Fruit fly (Drosophila melanogaster) whole organism: Measurements from ENCODE around the gene Sec13.
A peak's percentile ranks its signal among the peaks of the same experiment; 100 is the strongest.

Experiments used
- CG8478 ChIP-seq: fragments of >200 bp; optimal IDR thresholded peaks from 2 replicates; lab custom pipeline; 2018; ENCODE audit warnings: inconsistent platforms
- Dll ChIP-seq: fragments of >200 bp; optimal IDR thresholded peaks from 2 replicates; lab custom pipeline; 2017
- EcR ChIP-seq, 2 experiments: fragments of >200 bp; optimal IDR thresholded peaks; 2 replicates each; lab custom pipeline; 2017; ENCODE audit warnings: missing biosample characterization in 2 of 2, missing genetic modification characterization in 2 of 2, missing genetic modification reagents in 2 of 2
- pan ChIP-seq: fragments of >200 bp; optimal IDR thresholded peaks from 2 replicates; lab custom pipeline; 2017
- psq ChIP-seq: fragments of >200 bp; optimal IDR thresholded peaks from 2 replicates; lab custom pipeline; 2017
- usp ChIP-seq: fragments of >200 bp; optimal IDR thresholded peaks from 2 replicates; lab custom pipeline; 2017; ENCODE audit warnings: missing biosample characterization, missing genetic modification characterization, mixed read lengths

The Sec13 gene

DNA sequence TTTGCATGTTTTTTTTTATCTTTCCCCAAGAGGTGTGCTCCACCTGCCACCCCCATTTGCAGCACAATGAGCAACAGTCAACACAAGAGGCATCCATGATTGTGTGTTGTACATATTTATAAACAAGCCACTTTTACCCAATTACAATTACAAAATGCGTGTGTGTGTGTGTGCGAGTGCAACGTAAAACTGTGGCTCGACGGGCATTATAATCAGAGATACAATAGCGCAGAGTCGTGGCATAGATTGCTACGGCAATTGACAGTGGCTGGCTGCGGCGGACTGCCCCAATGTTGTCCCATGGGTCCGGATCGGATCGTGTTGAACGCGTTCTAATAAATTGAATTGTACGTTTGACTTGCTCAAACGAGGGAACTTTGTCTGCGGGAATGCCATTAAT is 17.8 kb upstream of the Sec13 start:
- TF ChIP-seq CG8478 (lab: Kevin White, UChicago) (no peak), psq (lab: Kevin White, UChicago) (no peak), usp (GFP tag; lab: Kevin White, UChicago) (no peak), pan (lab: Kevin White, UChicago) (no peak), Dll (no peak), EcR (GFP tag; optimal IDR thresholded peaks at IDR 0.05; lab: Kevin White, UChicago) (no peak)

DNA sequence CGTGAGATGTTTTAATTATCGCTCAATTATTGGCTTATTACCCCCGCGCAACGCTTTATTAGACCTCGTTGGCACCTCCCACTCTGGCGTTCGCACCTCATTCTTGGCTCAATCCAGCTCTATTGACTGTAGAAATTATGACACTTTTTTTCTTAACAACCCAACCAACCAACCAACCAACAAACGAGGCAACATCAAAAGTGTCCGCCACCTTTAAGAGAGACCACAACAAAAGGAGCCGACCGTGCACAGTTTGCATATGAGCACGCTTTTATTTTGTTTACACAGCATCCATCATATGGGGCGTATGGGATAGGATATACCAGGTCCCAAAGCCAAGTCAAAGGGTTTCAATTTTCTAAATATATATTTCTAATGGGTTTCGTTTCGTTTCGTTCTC is 15.5 kb upstream of the Sec13 start:
- TF ChIP-seq pan (lab: Kevin White, UChicago) (no peak), psq (lab: Kevin White, UChicago) (no peak), EcR (GFP tag; optimal IDR thresholded peaks at IDR 0.05; lab: Kevin White, UChicago) (no peak), usp (GFP tag; lab: Kevin White, UChicago) (no peak), CG8478 (lab: Kevin White, UChicago) (no peak), Dll (no peak)

- TF ChIP-seq usp (GFP tag; lab: Kevin White, UChicago) (no peak), CG8478 (lab: Kevin White, UChicago) (no peak), EcR (GFP tag; optimal IDR thresholded peaks at IDR 0.05; lab: Kevin White, UChicago) (no peak), pan (lab: Kevin White, UChicago) (no peak), psq (lab: Kevin White, UChicago) (no peak), Dll (no peak)
These were observed 14.2 kb upstream of the Sec13 start for dm6 chr3R:23341769-23342352.

DNA sequence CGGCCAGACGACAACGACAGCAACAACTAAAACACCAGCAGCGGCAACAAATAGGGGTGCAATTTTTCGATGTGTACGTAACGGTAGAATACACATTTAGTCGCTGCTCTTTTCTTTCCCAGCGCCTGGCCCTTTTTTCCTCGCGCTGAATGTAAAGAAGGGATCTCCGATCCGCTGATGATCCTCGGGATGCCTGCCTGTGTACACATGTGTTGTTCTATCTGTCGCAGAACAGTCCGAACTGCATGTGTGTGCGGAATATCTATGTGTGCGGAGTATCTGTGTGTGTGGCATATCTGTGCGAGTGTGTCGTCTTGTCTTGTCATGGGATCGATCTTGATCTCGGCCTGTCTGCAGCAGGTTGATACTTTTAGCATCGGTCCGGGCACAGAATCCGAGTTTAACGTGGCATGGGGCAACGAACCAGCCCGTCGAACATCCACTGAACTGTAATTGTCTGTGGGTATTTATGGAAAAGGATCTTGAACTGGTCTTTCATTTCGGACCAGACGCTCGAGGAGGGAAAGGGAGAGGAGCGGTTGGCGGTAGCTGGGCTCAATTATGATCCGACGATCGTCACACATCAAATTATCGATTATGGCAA is 12.3 kb upstream of the Sec13 start:
- TF ChIP-seq Dll: no peak

DNA sequence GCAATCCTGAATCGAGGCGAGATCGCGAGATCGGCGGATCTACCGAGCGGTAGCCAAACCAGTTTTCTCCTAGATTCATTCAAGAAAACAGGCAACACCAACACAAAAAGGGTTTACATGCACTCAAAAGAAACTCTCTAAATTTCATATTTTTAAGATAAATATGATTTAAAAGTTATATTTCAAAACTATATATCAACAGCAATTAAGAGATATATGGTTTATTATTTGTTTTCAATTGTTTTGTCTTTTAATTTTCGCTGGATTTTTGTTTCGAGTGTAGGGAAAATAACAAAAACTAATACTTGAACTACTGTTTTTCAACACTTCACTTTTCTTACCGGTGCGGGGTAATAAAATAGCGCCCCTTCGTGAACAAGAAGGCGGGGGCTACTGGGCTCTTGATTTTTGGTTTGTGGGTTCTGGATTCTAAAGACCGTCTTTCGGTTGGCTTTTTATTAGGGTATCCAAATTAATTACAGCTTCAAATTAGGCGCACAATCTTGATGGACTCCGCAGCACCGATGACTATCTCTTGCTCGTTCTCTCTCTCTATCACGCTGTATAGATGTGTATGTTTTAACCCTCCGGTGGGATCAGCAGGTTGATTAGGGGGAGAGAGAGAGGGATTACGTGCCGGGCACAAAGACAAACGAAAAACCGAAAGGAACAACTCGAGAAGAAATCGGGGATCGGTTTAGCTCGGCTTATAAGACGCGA is 10.9 kb upstream of the Sec13 start:
- TF ChIP-seq psq (lab: Kevin White, UChicago) (no peak), CG8478 (lab: Kevin White, UChicago) (no peak), EcR (GFP tag; optimal IDR thresholded peaks at IDR 0.05; lab: Kevin White, UChicago) (no peak), pan (lab: Kevin White, UChicago) (no peak), Dll (no peak), usp (GFP tag; lab: Kevin White, UChicago) (no peak)

dm6 chr3R:23346007-23346681 is 9.9 kb upstream of the Sec13 start, which contains the start of gene pnt:
pnt (minus strand) TSS chr3R:23346167.
- TF ChIP-seq CG8478 (lab: Kevin White, UChicago) (no peak), Dll (peak; percentile 31)

dm6 chr3R:23346893-23347396 is 9.1 kb upstream of the Sec13 start:
- TF ChIP-seq Dll: no peak
- no peak for TF ChIP-seq pan (lab: Kevin White, UChicago)
- TF ChIP-seq CG8478 (lab: Kevin White, UChicago): no peak
- no peak for TF ChIP-seq EcR (GFP tag; optimal IDR thresholded peaks at IDR 0.05; lab: Kevin White, UChicago)
- no peak for TF ChIP-seq usp (GFP tag; lab: Kevin White, UChicago)
- no peak for TF ChIP-seq psq (lab: Kevin White, UChicago)

dm6 chr3R:23347432-23348305 is 8.4 kb upstream of the Sec13 start, which contains the start of gene PolE1:
PolE1 (plus strand) TSS chr3R:23348128.
- TF ChIP-seq Dll (no peak), pan (lab: Kevin White, UChicago) (no peak), psq (lab: Kevin White, UChicago) (no peak), usp (GFP tag; lab: Kevin White, UChicago) (no peak), EcR (GFP tag; optimal IDR thresholded peaks at IDR 0.05; lab: Kevin White, UChicago) (no peak), CG8478 (lab: Kevin White, UChicago) (no peak)

DNA sequence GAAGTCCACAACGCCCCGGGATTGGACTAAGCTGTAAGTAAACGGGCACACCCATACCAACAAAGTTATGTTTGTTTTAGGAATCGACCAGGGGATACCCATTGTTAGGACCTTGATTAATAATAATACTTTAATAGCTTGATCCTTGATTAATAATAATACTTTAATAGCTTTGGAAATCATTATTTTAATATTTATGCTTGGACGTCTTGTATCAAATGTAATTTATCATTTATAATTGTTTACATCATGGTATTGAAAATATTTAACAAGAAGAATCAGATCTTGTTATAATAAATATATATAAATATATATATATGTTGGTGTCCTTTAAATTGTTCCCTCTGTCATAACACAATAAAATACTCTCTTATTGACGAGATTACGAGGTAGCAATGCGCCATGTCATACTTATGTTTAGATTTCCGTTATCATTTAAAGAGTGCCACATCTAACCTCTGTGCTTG is 875 bp downstream of the Sec13 start:
- TF ChIP-seq Dll: no peak
- peak; percentile 86 for TF ChIP-seq pan (lab: Kevin White, UChicago)

DNA sequence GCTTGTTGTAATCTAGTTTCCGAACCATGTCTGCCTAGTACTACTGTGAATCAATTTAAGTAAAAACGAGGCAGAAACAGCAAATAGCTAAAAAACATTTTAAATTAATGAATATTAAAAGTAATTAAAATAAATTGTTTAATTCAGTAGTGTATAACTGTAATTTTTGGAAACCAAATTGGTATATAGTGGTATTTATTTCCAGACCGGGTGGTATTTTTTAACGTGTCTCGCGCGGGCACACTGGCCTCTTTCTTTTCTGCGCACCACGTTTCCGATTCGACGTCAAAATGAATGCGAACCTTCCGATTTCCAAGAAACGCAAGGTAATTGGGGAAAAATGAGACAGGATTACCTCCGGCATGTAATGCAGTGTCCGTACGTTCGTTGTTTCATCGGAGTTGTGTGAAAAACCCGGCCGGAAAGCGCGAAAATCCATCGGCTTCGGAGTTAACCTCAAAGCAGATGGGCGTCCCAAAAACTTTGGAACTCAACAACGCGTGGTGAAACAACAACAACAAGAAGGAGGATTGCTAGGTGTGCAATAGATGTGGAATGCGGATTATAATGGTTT is 2.6 kb downstream of the Sec13 start, which contains the start of gene RpS3:
Gene RpS3 (plus strand): TSS at position 248 of the 574 bp plus-strand sequence.
- TF ChIP-seq CG8478 (lab: Kevin White, UChicago) (no peak), Dll (no peak), pan (lab: Kevin White, UChicago) (no peak), EcR (GFP tag; optimal IDR thresholded peaks at IDR 0.05; lab: Kevin White, UChicago) (no peak), usp (GFP tag; lab: Kevin White, UChicago) (no peak), psq (lab: Kevin White, UChicago) (no peak)
